Fruit fly (Drosophila melanogaster): Measurements from ENCODE around the gene Nmnat.

dm6 chr3R:24926752-24927320 lies 18.2 kb upstream of the Nmnat start:
- TF ChIP-seq CTCF (optimal IDR thresholded peaks at IDR 0.05) (no peak), CG8478 (optimal IDR thresholded peaks at IDR 0.05) (no peak)
